Fruit fly (Drosophila melanogaster): ENCODE results near the gene CG10680.

Gene CG10680

DNA sequence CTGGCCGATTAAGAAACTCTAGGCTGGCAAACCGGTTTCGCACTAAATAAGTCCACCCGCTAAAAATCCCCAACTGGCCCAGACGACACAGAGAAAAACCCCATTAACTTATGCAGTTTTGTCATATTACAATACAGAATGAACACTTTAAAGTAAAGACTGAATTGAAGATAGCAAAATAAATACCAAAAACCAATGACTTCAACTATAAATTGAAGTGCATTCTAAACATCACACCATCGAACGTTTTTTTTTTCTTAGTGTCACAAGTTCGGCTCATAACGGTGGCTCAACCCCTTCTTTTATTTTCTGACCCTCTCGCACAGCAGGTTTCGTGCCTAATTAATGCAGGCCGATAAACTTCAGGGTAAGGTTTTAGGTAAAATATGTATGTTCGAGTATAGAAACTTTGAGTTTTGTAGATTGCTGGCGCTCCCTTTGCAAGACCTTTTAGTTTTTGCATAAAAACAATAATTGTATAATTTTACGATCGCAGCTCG, 22.5 kb upstream of the CG10680 start (continued):
- TF ChIP-seq H15 (GFP tag; IDR thresholded peaks at IDR 0.05) (peak; percentile 89), sc (optimal IDR thresholded peaks at IDR 0.05) (no peak), sc (GFP tag; optimal IDR thresholded peaks at IDR 0.05) (peak; percentile 60), CG13424 (tag; optimal IDR thresholded peaks at IDR 0.05) (peak; percentile 85), eyg (GFP tag; optimal IDR thresholded peaks at IDR 0.05) (no peak), Fer3 (tag; optimal IDR thresholded peaks at IDR 0.05) (peak; percentile 80), CG7556 (GFP tag; optimal IDR thresholded peaks at IDR 0.05) (peak; percentile 86), CG17912 (GFP tag; optimal IDR thresholded peaks at IDR 0.05) (no peak), CG8478 (optimal IDR thresholded peaks at IDR 0.05) (no peak), dmrt11E (tag; optimal IDR thresholded peaks at IDR 0.05) (peak; percentile 74), CG3407 (GFP tag; optimal IDR thresholded peaks at IDR 0.05) (peak; percentile 59), tgo (GFP tag; IDR thresholded peaks at IDR 0.05) (peak; percentile 94), zen2 (GFP tag; IDR thresholded peaks at IDR 0.05; ENCODE audit: partially characterized antibody) (no peak), CG9727 (GFP tag; optimal IDR thresholded peaks at IDR 0.05) (peak; percentile 24), ssp (GFP tag; IDR thresholded peaks at IDR 0.05) (peak; percentile 75), CG18764 (GFP tag; optimal IDR thresholded peaks at IDR 0.05) (peak; percentile 77), CG7271 (tag; optimal IDR thresholded peaks at IDR 0.05) (peak; percentile 5), CG10565 (GFP tag; optimal IDR thresholded peaks at IDR 0.05) (no peak), CG13287 (GFP tag; IDR thresholded peaks at IDR 0.05; ENCODE audit: partially characterized antibody) (no peak; the same call in 1 of the 2 replicates), Antp (GFP tag; optimal IDR thresholded peaks at IDR 0.05) (peak; percentile 73), pnt (GFP tag; optimal IDR thresholded peaks at IDR 0.05) (peak; percentile 80), Mrtf (GFP tag; IDR thresholded peaks at IDR 0.05) (peak; percentile 69; the same call in 1 of the 3 replicates), TFAM (GFP tag; optimal IDR thresholded peaks at IDR 0.05) (peak; percentile 25), Sry-β (GFP tag; optimal IDR thresholded peaks at IDR 0.05) (no peak), trem (tag; optimal IDR thresholded peaks at IDR 0.05) (peak; percentile 20), da (GFP tag; optimal IDR thresholded peaks at IDR 0.05) (peak; percentile 60), CG17186 (GFP tag; optimal IDR thresholded peaks at IDR 0.05) (no peak), CG33557 (GFP tag; optimal IDR thresholded peaks at IDR 0.05) (peak; percentile 31), CG34376 (GFP tag; optimal IDR thresholded peaks at IDR 0.05) (peak; percentile 47), shn (GFP tag; optimal IDR thresholded peaks at IDR 0.05) (peak; percentile 83), CG3847 (GFP tag; IDR thresholded peaks at IDR 0.05) (peak; percentile 92), CG1602 (GFP tag; optimal IDR thresholded peaks at IDR 0.05) (peak; percentile 75), NFAT (GFP tag; IDR thresholded peaks at IDR 0.05) (peak; percentile 92), CG3726 (GFP tag; IDR thresholded peaks at IDR 0.05) (peak; percentile 71; the same call in 2 of the 3 replicates), br (optimal IDR thresholded peaks at IDR 0.05) (no peak), klu (GFP tag; IDR thresholded peaks at IDR 0.05) (peak; percentile 97), CkIIα-i1 (GFP tag; IDR thresholded peaks at IDR 0.05) (no peak), bcd (GFP tag; optimal IDR thresholded peaks at IDR 0.05) (peak; percentile 78), CG15479 (GFP tag; optimal IDR thresholded peaks at IDR 0.05) (no peak), al (GFP tag; IDR thresholded peaks at IDR 0.05) (peak; percentile 93), CG11504 (tag; optimal IDR thresholded peaks at IDR 0.05) (peak; percentile 92), kay (GFP tag; optimal IDR thresholded peaks at IDR 0.05) (peak; percentile 68), C15 (GFP tag; IDR thresholded peaks at IDR 0.05) (peak; percentile 84), CG4282 (GFP tag; optimal IDR thresholded peaks at IDR 0.05) (peak; percentile 41), YL-1 (GFP tag; optimal IDR thresholded peaks at IDR 0.05) (no peak), ERR (GFP tag; optimal IDR thresholded peaks at IDR 0.05) (peak; percentile 24), ewg (GFP tag; optimal IDR thresholded peaks at IDR 0.05) (peak; percentile 71), nerfin-1 (tag; optimal IDR thresholded peaks at IDR 0.05) (peak; percentile 61), CG17802 (tag; optimal IDR thresholded peaks at IDR 0.05) (peak; percentile 16), Abd-B (GFP tag; optimal IDR thresholded peaks at IDR 0.05) (peak; percentile 32), Dfd (GFP tag; optimal IDR thresholded peaks at IDR 0.05) (no peak), CG1792 (GFP tag; optimal IDR thresholded peaks at IDR 0.05) (no peak)

All from whole organism, embryonic.